Worm (Caenorhabditis elegans): ENCODE data around the gene rps-11.

rps-11 gene

DNA sequence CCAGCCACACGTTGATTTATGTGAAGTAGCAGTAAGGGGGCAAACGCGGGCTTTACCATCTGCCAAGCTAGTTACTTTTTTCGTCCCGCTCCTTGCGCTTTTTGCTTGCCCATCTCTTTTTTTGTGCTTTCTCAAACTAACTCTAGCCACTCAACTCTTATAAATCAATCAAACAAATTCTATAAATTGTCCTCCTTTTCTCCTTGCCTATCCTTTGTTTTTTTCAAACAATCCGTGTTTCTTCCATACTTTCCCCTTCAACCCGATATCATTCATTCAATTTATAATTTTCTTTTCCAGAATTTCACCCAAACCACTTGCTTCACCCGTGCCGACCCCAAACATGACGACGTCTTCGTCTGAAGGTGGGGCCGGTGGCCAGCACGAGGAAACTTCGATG, 32.2 kb upstream of the rps-11 start, which contains the start of gene srgp-1:
srgp-1 (plus strand) TSS at position 301 of the 400 bp plus-strand sequence.
- TF ChIP-seq elt-3 (tag; optimal IDR thresholded peaks at IDR 0.05) (no peak), ceh-43 (GFP tag; optimal IDR thresholded peaks at IDR 0.05) (no peak), sptf-1 (tag; optimal IDR thresholded peaks at IDR 0.05) (no peak), unc-39 (tag; optimal IDR thresholded peaks at IDR 0.05) (no peak), lin-13 (tag; optimal IDR thresholded peaks at IDR 0.05) (no peak), snpc-4 (tag; optimal IDR thresholded peaks at IDR 0.05) (no peak), pha-4 (tag; optimal IDR thresholded peaks at IDR 0.05) (no peak), zip-8 (tag; optimal IDR thresholded peaks at IDR 0.05) (no peak), ces-1 (GFP tag; optimal IDR thresholded peaks at IDR 0.05) (no peak), ceh-39 (tag; optimal IDR thresholded peaks at IDR 0.05) (no peak), nhr-28 (tag; optimal IDR thresholded peaks at IDR 0.05) (no peak), nhr-12 (tag; optimal IDR thresholded peaks at IDR 0.05) (no peak), unc-62 (GFP tag; optimal IDR thresholded peaks at IDR 0.05) (no peak), blmp-1 (tag; optimal IDR thresholded peaks at IDR 0.05) (no peak), bed-3 (GFP tag; optimal IDR thresholded peaks at IDR 0.05) (no peak), nhr-237 (tag; optimal IDR thresholded peaks at IDR 0.05) (no peak), elt-1 (tag; optimal IDR thresholded peaks at IDR 0.05; ENCODE audit: borderline replicate concordance, insufficient read depth) (no peak), unc-120 (tag; optimal IDR thresholded peaks at IDR 0.05; ENCODE audit: poor library complexity, severe bottlenecking) (no peak), drap-1 (GFP tag; optimal IDR thresholded peaks at IDR 0.05) (no peak)

DNA sequence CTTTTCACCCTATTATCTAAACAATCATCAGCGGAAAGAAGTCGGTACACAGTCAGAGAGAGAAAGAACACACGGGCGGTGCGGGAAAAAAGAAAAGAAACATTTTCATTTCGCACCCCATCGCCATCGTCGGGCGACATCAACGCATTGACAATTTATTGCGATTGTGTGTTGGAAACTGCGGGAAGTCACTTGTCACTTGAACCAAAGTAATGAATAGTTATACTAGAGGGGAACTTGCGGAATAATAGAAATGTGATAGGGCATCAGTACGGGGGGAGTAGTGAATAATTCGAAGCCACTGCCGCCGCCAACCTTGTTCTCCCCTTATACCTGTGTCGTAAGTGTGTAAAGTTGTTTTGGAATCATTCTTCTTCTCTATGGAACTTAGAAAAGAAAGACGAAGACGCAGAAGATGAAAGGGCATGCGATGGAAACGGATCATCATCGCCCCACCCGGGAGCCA, 31.0 kb upstream of the rps-11 start:
- TF ChIP-seq unc-120 (tag; optimal IDR thresholded peaks at IDR 0.05; ENCODE audit: poor library complexity, severe bottlenecking), result peak; percentile 80
- TF ChIP-seq nhr-2 (tag; optimal IDR thresholded peaks at IDR 0.05), result no peak
- TF ChIP-seq unc-62 (GFP tag; optimal IDR thresholded peaks at IDR 0.05), result peak; percentile 33
- peak; percentile 5 for TF ChIP-seq elt-1 (tag; optimal IDR thresholded peaks at IDR 0.05; ENCODE audit: borderline replicate concordance, insufficient read depth)
- TF ChIP-seq hlh-1 (tag; optimal IDR thresholded peaks at IDR 0.05), result peak; percentile 22
- no peak for TF ChIP-seq sem-2 (GFP tag; optimal IDR thresholded peaks at IDR 0.05)
- TF ChIP-seq nhr-76 (tag; optimal IDR thresholded peaks at IDR 0.05), result no peak
- TF ChIP-seq lin-13 (tag; optimal IDR thresholded peaks at IDR 0.05), result no peak

DNA sequence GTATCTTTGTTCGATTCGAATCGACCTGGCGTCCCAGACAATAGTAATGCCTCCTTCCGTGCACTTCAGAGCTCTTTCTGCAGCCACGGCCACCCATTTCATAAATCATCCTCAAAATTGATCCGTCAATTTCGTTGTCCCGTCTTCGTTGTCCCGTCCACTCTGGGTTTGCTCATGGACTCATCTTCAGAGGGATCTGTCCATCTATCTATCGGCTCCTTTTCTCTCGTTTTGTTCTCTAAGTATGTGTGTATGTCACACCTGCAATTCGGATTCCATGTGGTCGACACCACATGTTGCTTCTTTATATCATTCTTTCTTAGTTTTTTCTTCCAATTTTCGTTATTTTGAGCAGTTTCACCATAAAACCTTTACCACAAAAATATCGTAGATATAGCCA, 29.9 kb upstream of the rps-11 start:
- TF ChIP-seq flh-1 (GFP tag; optimal IDR thresholded peaks at IDR 0.05), result no peak
- TF ChIP-seq sem-2 (GFP tag; optimal IDR thresholded peaks at IDR 0.05), result no peak
- TF ChIP-seq ces-1 (GFP tag; optimal IDR thresholded peaks at IDR 0.05), result no peak
- no peak for TF ChIP-seq ceh-39 (tag; optimal IDR thresholded peaks at IDR 0.05)
- no peak for TF ChIP-seq sptf-1 (tag; optimal IDR thresholded peaks at IDR 0.05)
- no peak for TF ChIP-seq elt-1 (tag; optimal IDR thresholded peaks at IDR 0.05; ENCODE audit: borderline replicate concordance, insufficient read depth)
- no peak for TF ChIP-seq lin-13 (tag; optimal IDR thresholded peaks at IDR 0.05)
- TF ChIP-seq unc-120 (tag; optimal IDR thresholded peaks at IDR 0.05; ENCODE audit: poor library complexity, severe bottlenecking), result peak; percentile 76
- TF ChIP-seq blmp-1 (tag; optimal IDR thresholded peaks at IDR 0.05), result no peak
- no peak for TF ChIP-seq cnd-1 (tag; optimal IDR thresholded peaks at IDR 0.05)
- TF ChIP-seq hlh-1 (tag; optimal IDR thresholded peaks at IDR 0.05), result no peak
- no peak for TF ChIP-seq nhr-2 (tag; optimal IDR thresholded peaks at IDR 0.05)
- TF ChIP-seq pha-4 (tag; optimal IDR thresholded peaks at IDR 0.05), result no peak
- no peak for TF ChIP-seq lin-32 (GFP tag; optimal IDR thresholded peaks at IDR 0.05)
- no peak for TF ChIP-seq bed-3 (GFP tag; optimal IDR thresholded peaks at IDR 0.05)
- TF ChIP-seq ceh-83 (GFP tag; optimal IDR thresholded peaks at IDR 0.05), result no peak
- no peak for TF ChIP-seq zip-8 (tag; optimal IDR thresholded peaks at IDR 0.05)
- no peak for TF ChIP-seq ceh-43 (GFP tag; optimal IDR thresholded peaks at IDR 0.05)
- peak; percentile 74 for TF ChIP-seq unc-62 (GFP tag; optimal IDR thresholded peaks at IDR 0.05)
- no peak for TF ChIP-seq ztf-11 (tag; optimal IDR thresholded peaks at IDR 0.05)
- peak; percentile 14 for TF ChIP-seq mab-5 (tag; optimal IDR thresholded peaks at IDR 0.05)
- TF ChIP-seq nhr-237 (tag; optimal IDR thresholded peaks at IDR 0.05), result no peak

- TF ChIP-seq snpc-4 (tag; optimal IDR thresholded peaks at IDR 0.05) (no peak), mep-1 (tag; optimal IDR thresholded peaks at IDR 0.05) (no peak), tbx-8 (GFP tag; optimal IDR thresholded peaks at IDR 0.05) (no peak)
These were observed 28.1 kb upstream of the rps-11 start for ce11 chrIV:11574331-11574730.

DNA sequence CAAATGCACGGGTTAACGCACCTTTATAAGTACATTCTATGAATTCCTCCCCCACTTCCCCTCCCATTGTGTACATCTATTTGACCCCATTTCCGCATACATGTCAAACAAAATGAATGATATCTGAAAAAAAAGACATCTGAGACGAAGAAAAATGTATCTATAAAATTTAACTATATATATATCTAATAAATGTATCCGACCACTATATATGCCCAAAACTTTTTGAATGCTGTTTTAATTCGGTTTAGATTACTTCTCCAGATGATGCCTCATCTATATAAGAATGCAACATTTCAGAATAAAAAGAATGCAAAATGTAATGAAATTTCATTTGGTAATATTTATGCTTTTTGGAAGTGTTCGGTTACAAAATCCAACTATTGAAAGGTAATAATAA, 23.9 kb upstream of the rps-11 start, which contains the start of gene rib-1:
rib-1 (plus strand) TSS at position 301 of the 400 bp plus-strand sequence.
- TF ChIP-seq lin-32 (GFP tag; optimal IDR thresholded peaks at IDR 0.05) (no peak), blmp-1 (tag; optimal IDR thresholded peaks at IDR 0.05) (no peak)
